Fruit fly (Drosophila melanogaster) whole organism, embryonic: Measurements from ENCODE around the gene SkpE.

Source experiments
- Atf-2 ChIP-seq: fragments of 200-800 bp; sonication (Bioruptor generic); optimal IDR thresholded peaks from 2 replicates; lab custom pipeline; 2016; ENCODE audit warnings: missing biosample characterization, missing genetic modification characterization
- CG10565 ChIP-seq: fragments of 200-800 bp; sonication (Bioruptor generic); optimal IDR thresholded peaks from 3 replicates; lab custom pipeline; 2016; ENCODE audit warnings: missing biosample characterization, mild to moderate bottlenecking, missing genetic modification characterization
- CG12155 ChIP-seq: fragments of 200-800 bp; sonication (Bioruptor generic); optimal IDR thresholded peaks from 3 replicates; lab custom pipeline; 2016; ENCODE audit warnings: missing biosample characterization, missing genetic modification characterization
- CG13296 ChIP-seq: fragments of 200-800 bp; sonication (Bioruptor generic); optimal IDR thresholded peaks from 3 replicates; lab custom pipeline; 2018; ENCODE audit warnings: missing biosample characterization, mild to moderate bottlenecking, missing genetic modification characterization
- CG17359 ChIP-seq: fragments of 200-800 bp; sonication (Bioruptor generic); optimal IDR thresholded peaks from 3 replicates; lab custom pipeline; 2018; ENCODE audit warnings: missing biosample characterization, mild to moderate bottlenecking, missing genetic modification characterization, moderate library complexity
- CG17385 ChIP-seq: fragments of 200-800 bp; sonication (Bioruptor generic); optimal IDR thresholded peaks from 3 replicates; lab custom pipeline; 2018; ENCODE audit warnings: missing biosample characterization, mild to moderate bottlenecking, missing genetic modification characterization
- CG2120 ChIP-seq: fragments of 200-800 bp; sonication (Bioruptor generic); optimal IDR thresholded peaks from 3 replicates; lab custom pipeline; 2016; ENCODE audit warnings: missing biosample characterization, missing genetic modification characterization
- CG2199 ChIP-seq: fragments of 200-800 bp; sonication (Bioruptor generic); IDR thresholded peaks from 3 replicates; pipeline ENCODE4 v1.3.6; 2022; ENCODE audit warnings: missing biosample characterization, missing genetic modification characterization
- CG32532 ChIP-seq: fragments of 200-800 bp; sonication (Bioruptor generic); IDR thresholded peaks from 2 replicates; pipeline ENCODE4 v1.3.6; 2022; ENCODE audit warnings: missing biosample characterization, missing genetic modification characterization
- CG33557 ChIP-seq: fragments of 200-800 bp; sonication (Bioruptor generic); optimal IDR thresholded peaks from 2 replicates; lab custom pipeline; 2019; ENCODE audit warnings: missing biosample characterization, mild to moderate bottlenecking, missing genetic modification characterization, moderate library complexity
- CG5953 ChIP-seq: fragments of 200-800 bp; sonication (Bioruptor generic); IDR thresholded peaks from 2 replicates; pipeline ENCODE4 v1.3.6; 2022; ENCODE audit warnings: missing biosample characterization, missing genetic modification characterization
- Drgx ChIP-seq: fragments of 200-800 bp; sonication (Bioruptor generic); IDR thresholded peaks from 2 replicates; pipeline ENCODE4 v1.3.6; 2022; ENCODE audit warnings: missing biosample characterization, missing genetic modification characterization
- H15 ChIP-seq: fragments of 200-800 bp; sonication (Bioruptor generic); IDR thresholded peaks from 3 replicates; pipeline ENCODE4 v1.3.6; 2022; ENCODE audit warnings: missing biosample characterization, missing genetic modification characterization
- Lhr ChIP-seq: fragments of 200-800 bp; sonication (Bioruptor generic); optimal IDR thresholded peaks from 3 replicates; lab custom pipeline; 2017; ENCODE audit warnings: mild to moderate bottlenecking, missing biosample characterization, missing genetic modification reagents, missing genetic modification characterization
- Lpt ChIP-seq: fragments of >200 bp; optimal IDR thresholded peaks from 2 replicates; lab custom pipeline; 2018; ENCODE audit warnings: missing biosample characterization, missing genetic modification characterization
- MESR4 ChIP-seq: fragments of 200-800 bp; sonication (Bioruptor generic); optimal IDR thresholded peaks from 2 replicates; lab custom pipeline; 2018; ENCODE audit warnings: missing biosample characterization, mild to moderate bottlenecking, missing genetic modification characterization, moderate library complexity
- Meics ChIP-seq: fragments of 200-800 bp; sonication (Bioruptor generic); optimal IDR thresholded peaks from 2 replicates; lab custom pipeline; 2017; ENCODE audit warnings: missing biosample characterization, mild to moderate bottlenecking, missing genetic modification characterization
- Mes4 ChIP-seq: fragments of 200-800 bp; sonication (Bioruptor generic); optimal IDR thresholded peaks from 2 replicates; lab custom pipeline; 2016; ENCODE audit warnings: missing biosample characterization, missing genetic modification characterization
- Myb ChIP-seq: fragments of 200-800 bp; sonication (Bioruptor generic); optimal IDR thresholded peaks from 2 replicates; lab custom pipeline; 2016; ENCODE audit warnings: missing biosample characterization, missing genetic modification characterization
- Nf-YA ChIP-seq: fragments of 200-800 bp; sonication (Bioruptor generic); IDR thresholded peaks from 2 replicates; pipeline ENCODE4 v1.3.6; 2022; ENCODE audit warnings: missing biosample characterization, missing genetic modification characterization
- Sox102F ChIP-seq: fragments of 200-800 bp; sonication (Bioruptor generic); optimal IDR thresholded peaks from 2 replicates; lab custom pipeline; 2018; ENCODE audit warnings: missing biosample characterization, mild to moderate bottlenecking, missing genetic modification characterization, moderate library complexity
- Ssrp ChIP-seq: fragments of 200-800 bp; sonication (Bioruptor generic); optimal IDR thresholded peaks from 2 replicates; lab custom pipeline; 2018; ENCODE audit warnings: missing biosample characterization, mild to moderate bottlenecking, missing genetic modification characterization, moderate library complexity
- Tbp ChIP-seq: fragments of >200 bp; optimal IDR thresholded peaks from 2 replicates; lab custom pipeline; 2018; ENCODE audit warnings: missing biosample characterization, missing genetic modification characterization
- abd-A ChIP-seq: fragments of 200-800 bp; sonication (Bioruptor generic); optimal IDR thresholded peaks from 3 replicates; lab custom pipeline; 2019; ENCODE audit warnings: missing biosample characterization, mild to moderate bottlenecking, missing genetic modification characterization, moderate library complexity
- aop ChIP-seq: fragments of 200-800 bp; sonication (Bioruptor generic); IDR thresholded peaks from 2 replicates; pipeline ENCODE4 v1.3.6; 2022; ENCODE audit warnings: missing biosample characterization, missing genetic modification characterization
- ap ChIP-seq: fragments of 200-800 bp; sonication (Bioruptor generic); IDR thresholded peaks from 2 replicates; pipeline ENCODE4 v1.3.6; 2022; ENCODE audit warnings: missing biosample characterization, missing genetic modification characterization
- bab2 ChIP-seq: fragments of 200-800 bp; sonication (Bioruptor generic); optimal IDR thresholded peaks from 2 replicates; lab custom pipeline; 2016; ENCODE audit warnings: missing biosample characterization, missing genetic modification characterization
- bigmax ChIP-seq: fragments of 200-800 bp; sonication (Bioruptor generic); optimal IDR thresholded peaks from 2 replicates; lab custom pipeline; 2018; ENCODE audit warnings: missing biosample characterization, mild to moderate bottlenecking, missing genetic modification characterization
- caup ChIP-seq: fragments of 200-800 bp; sonication (Bioruptor generic); optimal IDR thresholded peaks from 3 replicates; lab custom pipeline; 2017; ENCODE audit warnings: missing biosample characterization, mild to moderate bottlenecking, missing genetic modification characterization, moderate library complexity; ENCODE audit not compliant: severe bottlenecking
- crc ChIP-seq: fragments of 200-800 bp; sonication (Bioruptor generic); optimal IDR thresholded peaks from 2 replicates; lab custom pipeline; 2016; ENCODE audit warnings: missing biosample characterization, missing genetic modification characterization
- dmrt99B ChIP-seq: fragments of 200-800 bp; sonication (Bioruptor generic); optimal IDR thresholded peaks from 2 replicates; lab custom pipeline; 2018; ENCODE audit warnings: missing biosample characterization, mild to moderate bottlenecking, missing genetic modification characterization, moderate library complexity
- emc ChIP-seq: fragments of 200-800 bp; sonication (Bioruptor generic); optimal IDR thresholded peaks from 2 replicates; lab custom pipeline; 2016; ENCODE audit warnings: missing biosample characterization, missing genetic modification characterization
- eyg ChIP-seq: fragments of 200-800 bp; sonication (Bioruptor generic); optimal IDR thresholded peaks from 3 replicates; lab custom pipeline; 2016; ENCODE audit warnings: missing biosample characterization, missing genetic modification characterization
- fd3F ChIP-seq: fragments of 200-800 bp; sonication (Bioruptor generic); optimal IDR thresholded peaks from 2 replicates; lab custom pipeline; 2018; ENCODE audit warnings: missing biosample characterization, mild to moderate bottlenecking, missing genetic modification characterization, moderate library complexity
- gcm2 ChIP-seq: fragments of 200-800 bp; sonication (Bioruptor generic); optimal IDR thresholded peaks from 2 replicates; lab custom pipeline; 2016; ENCODE audit warnings: missing biosample characterization, missing genetic modification characterization
- gsb-n ChIP-seq: fragments of 200-800 bp; sonication (Bioruptor generic); optimal IDR thresholded peaks from 3 replicates; lab custom pipeline; 2018; ENCODE audit warnings: missing biosample characterization, mild to moderate bottlenecking, missing genetic modification characterization
- jigr1 ChIP-seq: fragments of 200-800 bp; sonication (Bioruptor generic); IDR thresholded peaks from 3 replicates; pipeline ENCODE4 v1.3.6; 2022; ENCODE audit warnings: missing biosample characterization, missing genetic modification characterization
- jumu ChIP-seq: fragments of 200-800 bp; sonication (Bioruptor generic); optimal IDR thresholded peaks from 3 replicates; lab custom pipeline; 2016; ENCODE audit warnings: missing biosample characterization, missing genetic modification characterization
- knrl ChIP-seq: fragments of 200-800 bp; sonication (Bioruptor generic); IDR thresholded peaks from 3 replicates; pipeline ENCODE4 v1.3.6; 2022; ENCODE audit warnings: missing biosample characterization, missing genetic modification characterization; ENCODE audit not compliant: partially characterized antibody
- lmd ChIP-seq: fragments of 200-800 bp; sonication (Bioruptor generic); IDR thresholded peaks from 2 replicates; pipeline ENCODE4 v1.3.6; 2022; ENCODE audit warnings: missing biosample characterization, missing genetic modification characterization
- nerfin-1 ChIP-seq: fragments of 200-800 bp; sonication (Bioruptor generic); optimal IDR thresholded peaks from 3 replicates; lab custom pipeline; 2019; ENCODE audit warnings: missing biosample characterization, mild to moderate bottlenecking, missing genetic modification characterization, moderate library complexity
- schlank ChIP-seq: fragments of 200-800 bp; sonication (Bioruptor generic); optimal IDR thresholded peaks from 2 replicates; lab custom pipeline; 2018; ENCODE audit warnings: missing biosample characterization, mild to moderate bottlenecking, missing genetic modification characterization
- sd ChIP-seq: fragments of 200-800 bp; sonication (Bioruptor generic); optimal IDR thresholded peaks from 3 replicates; lab custom pipeline; 2018; ENCODE audit warnings: missing biosample characterization, mild to moderate bottlenecking, missing genetic modification characterization, moderate library complexity
- sima ChIP-seq: fragments of 200-800 bp; sonication (Bioruptor generic); optimal IDR thresholded peaks from 2 replicates; lab custom pipeline; 2016; ENCODE audit warnings: missing biosample characterization, missing genetic modification characterization
- sisA ChIP-seq: fragments of 200-800 bp; sonication (Bioruptor generic); IDR thresholded peaks from 2 replicates; pipeline ENCODE4 v1.3.6; 2022; ENCODE audit warnings: missing biosample characterization, missing genetic modification characterization
- slou ChIP-seq: fragments of 200-800 bp; sonication (Bioruptor generic); optimal IDR thresholded peaks from 3 replicates; lab custom pipeline; 2016; ENCODE audit warnings: missing biosample characterization, missing genetic modification characterization
- so ChIP-seq: fragments of 200-800 bp; sonication (Bioruptor generic); IDR thresholded peaks from 3 replicates; pipeline ENCODE4 v1.3.6; 2022; ENCODE audit warnings: missing biosample characterization, missing genetic modification characterization
- tin ChIP-seq: fragments of 200-800 bp; sonication (Bioruptor generic); optimal IDR thresholded peaks from 3 replicates; lab custom pipeline; 2016; ENCODE audit warnings: missing biosample characterization, missing genetic modification characterization
- twi ChIP-seq: fragments of 200-800 bp; optimal IDR thresholded peaks from 2 replicates; lab custom pipeline; 2019; ENCODE audit warnings: missing biosample characterization, mild to moderate bottlenecking, missing genetic modification characterization, moderate library complexity
- unpg ChIP-seq: fragments of 200-800 bp; sonication (Bioruptor generic); optimal IDR thresholded peaks from 3 replicates; lab custom pipeline; 2018; ENCODE audit warnings: missing biosample characterization, mild to moderate bottlenecking, missing genetic modification characterization, moderate library complexity
- wdn ChIP-seq: fragments of 200-800 bp; sonication (Bioruptor generic); IDR thresholded peaks from 2 replicates; pipeline ENCODE4 v1.3.6; 2022; ENCODE audit warnings: missing biosample characterization, missing genetic modification characterization

The SkpE gene

dm6 chrX:19866145-19866972, 42.5 kb upstream of the SkpE start, which contains the start of gene Hers (continued):
- TF ChIP-seq dmrt99B (tag; lab: Kevin White, UChicago) (no peak), sd (tag; lab: Kevin White, UChicago) (peak; percentile 1), Atf-2 (GFP tag; lab: Kevin White, UChicago) (no peak), CG17385 (no peak), H15 (no peak), tin (GFP tag; lab: Kevin White, UChicago) (no peak), crc (GFP tag; lab: Kevin White, UChicago) (no peak), unpg (GFP tag; lab: Kevin White, UChicago) (no peak), Mes4 (GFP tag; lab: Kevin White, UChicago) (no peak), twi (tag; lab: Kevin White, UChicago) (no peak), Drgx (no peak), CG2120 (GFP tag; lab: Kevin White, UChicago) (no peak), CG13296 (no peak), Nf-YA (no peak), ap (no peak), Lpt (GFP tag; lab: Kevin White, UChicago) (no peak), sisA (no peak), Myb (GFP tag; lab: Kevin White, UChicago) (no peak), wdn (GFP tag; lab: Robert Waterston, UW) (no peak), schlank (tag; lab: Kevin White, UChicago) (no peak), knrl (no peak), CG5953 (GFP tag; lab: Robert Waterston, UW) (no peak), jigr1 (no peak), CG17359 (tag; lab: Kevin White, UChicago) (no peak), CG2199 (GFP tag; lab: Robert Waterston, UW) (no peak), eyg (GFP tag; lab: Kevin White, UChicago) (no peak), Sox102F (GFP tag; lab: Kevin White, UChicago) (no peak), nerfin-1 (tag; lab: Kevin White, UChicago) (peak; percentile 5), so (GFP tag; lab: Robert Waterston, UW) (0 out of 3 replicates have a peak, but pooled peaks have one; percentile 34), bab2 (GFP tag; lab: Kevin White, UChicago) (no peak), caup (GFP tag; lab: Kevin White, UChicago) (no peak), aop (no peak), sima (no peak), jumu (GFP tag; lab: Kevin White, UChicago) (no peak), CG33557 (GFP tag; lab: Kevin White, UChicago) (no peak), CG10565 (no peak), Meics (GFP tag; lab: Kevin White, UChicago) (peak; percentile 36), Ssrp (tag; lab: Kevin White, UChicago) (no peak), CG32532 (GFP tag; lab: Robert Waterston, UW) (no peak), bigmax (GFP tag; lab: Kevin White, UChicago) (no peak), Tbp (GFP tag; lab: Kevin White, UChicago) (no peak), emc (GFP tag; lab: Kevin White, UChicago) (no peak), slou (GFP tag; lab: Kevin White, UChicago) (no peak), gsb-n (tag; lab: Kevin White, UChicago) (no peak), MESR4 (GFP tag; lab: Kevin White, UChicago) (peak; percentile 80), CG12155 (no peak), fd3F (no peak), abd-A (tag; lab: Kevin White, UChicago) (peak; percentile 52), lmd (GFP tag; lab: Robert Waterston, UW) (no peak), Lhr (no peak), gcm2 (no peak)
